Fruit fly (Drosophila melanogaster): ENCODE results near the gene CG14050.

The CG14050 gene

DNA sequence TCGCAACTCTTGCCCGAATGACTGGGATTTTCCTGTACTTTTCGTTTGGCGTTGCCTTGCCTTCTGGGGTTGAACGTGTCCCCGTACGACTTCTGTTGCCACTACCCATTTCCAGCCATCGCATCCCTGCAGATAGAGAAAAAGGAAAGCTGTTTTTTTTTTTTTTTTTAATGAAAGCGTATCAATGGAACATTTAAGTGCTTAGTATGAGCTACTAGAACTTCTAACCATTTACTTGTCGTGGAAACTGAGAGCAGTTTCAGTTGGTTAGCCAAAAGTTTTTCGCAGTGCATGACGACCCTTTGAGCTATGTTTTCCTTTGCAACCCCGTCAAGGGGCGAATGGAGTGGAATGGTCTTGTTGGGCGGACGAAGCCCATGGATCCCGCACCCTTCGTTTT, 3.3 kb upstream of the CG14050 start (continued):
- TF ChIP-seq Six4 (GFP tag; optimal IDR thresholded peaks at IDR 0.05): peak; percentile 56
- TF ChIP-seq CG12155 (GFP tag; optimal IDR thresholded peaks at IDR 0.05): peak; percentile 73
- peak; percentile 87 for TF ChIP-seq CG14014 (GFP tag; IDR thresholded peaks at IDR 0.05)
- no peak for TF ChIP-seq MTF-1 (GFP tag; optimal IDR thresholded peaks at IDR 0.05; ENCODE audit: borderline replicate concordance)
- TF ChIP-seq CG31441 (GFP tag; IDR thresholded peaks at IDR 0.05): peak; percentile 57
- no peak for TF ChIP-seq cg (GFP tag; optimal IDR thresholded peaks at IDR 0.05)
- peak; percentile 77 for TF ChIP-seq Bteb2 (GFP tag; optimal IDR thresholded peaks at IDR 0.05)
- peak; percentile 58 for TF ChIP-seq odd (GFP tag; optimal IDR thresholded peaks at IDR 0.05)
- TF ChIP-seq ATbp (GFP tag; optimal IDR thresholded peaks at IDR 0.05): peak; percentile 83
- TF ChIP-seq fu2 (GFP tag; optimal IDR thresholded peaks at IDR 0.05): peak; percentile 58
- no peak for TF ChIP-seq sr (GFP tag; IDR thresholded peaks at IDR 0.05)
- TF ChIP-seq CG1529 (GFP tag; optimal IDR thresholded peaks at IDR 0.05): peak; percentile 56
- no peak for TF ChIP-seq insv (GFP tag; optimal IDR thresholded peaks at IDR 0.05)
- no peak for TF ChIP-seq CG4854 (GFP tag; optimal IDR thresholded peaks at IDR 0.05)
- peak; percentile 78; the same call in 2 of the 3 replicates for TF ChIP-seq ken (GFP tag; IDR thresholded peaks at IDR 0.05)
- peak; percentile 31 for TF ChIP-seq kay (GFP tag; optimal IDR thresholded peaks at IDR 0.05)
- TF ChIP-seq CG34422 (GFP tag; IDR thresholded peaks at IDR 0.05): 0 out of 3 replicates have a peak, but pooled peaks have one; percentile 22
- peak; percentile 45 for TF ChIP-seq CG13123 (GFP tag; optimal IDR thresholded peaks at IDR 0.05)
- peak; percentile 48 for TF ChIP-seq CG33213 (GFP tag; optimal IDR thresholded peaks at IDR 0.05)
- peak; percentile 13 for TF ChIP-seq Nf-YC (tag; optimal IDR thresholded peaks at IDR 0.05)
- 0 out of 2 replicates have a peak, but pooled peaks have one; percentile 32 for TF ChIP-seq klu (GFP tag; IDR thresholded peaks at IDR 0.05)
- TF ChIP-seq Vsx1 (GFP tag; optimal IDR thresholded peaks at IDR 0.05): peak; percentile 31
- no peak for TF ChIP-seq CG42726 (GFP tag; IDR thresholded peaks at IDR 0.05; ENCODE audit: partially characterized antibody)
- no peak for TF ChIP-seq schlank (tag; optimal IDR thresholded peaks at IDR 0.05)
- no peak for TF ChIP-seq zen (tag; optimal IDR thresholded peaks at IDR 0.05)
- peak; percentile 80 for TF ChIP-seq Chrac-16 (GFP tag; optimal IDR thresholded peaks at IDR 0.05)
- no peak for TF ChIP-seq tup (GFP tag; optimal IDR thresholded peaks at IDR 0.05)
- peak; percentile 66 for TF ChIP-seq Oli (tag; optimal IDR thresholded peaks at IDR 0.05)
- peak; percentile 88 for TF ChIP-seq CG14050 (GFP tag; IDR thresholded peaks at IDR 0.05)
- peak; percentile 95 for TF ChIP-seq sens (GFP tag)
- peak; percentile 25 for TF ChIP-seq en (GFP tag; optimal IDR thresholded peaks at IDR 0.05)
- no peak for TF ChIP-seq HLHmδ (GFP tag; optimal IDR thresholded peaks at IDR 0.05)
- TF ChIP-seq Hsf (GFP tag; optimal IDR thresholded peaks at IDR 0.05): peak; percentile 75
- TF ChIP-seq CG3065 (GFP tag; optimal IDR thresholded peaks at IDR 0.05): peak; percentile 15
- peak; percentile 17; the same call in 1 of the 2 replicates for TF ChIP-seq al (GFP tag; IDR thresholded peaks at IDR 0.05)
- no peak for TF ChIP-seq Dp (GFP tag; optimal IDR thresholded peaks at IDR 0.05)
- peak; percentile 36 for TF ChIP-seq phol (tag; optimal IDR thresholded peaks at IDR 0.05)
- no peak for TF ChIP-seq jigr1 (GFP tag; IDR thresholded peaks at IDR 0.05)
- peak; percentile 9 for TF ChIP-seq CG12071 (GFP tag; optimal IDR thresholded peaks at IDR 0.05)
- TF ChIP-seq CG14667 (GFP tag; IDR thresholded peaks at IDR 0.05): peak; percentile 69
- peak; percentile 57 for TF ChIP-seq CG9215 (GFP tag; IDR thresholded peaks at IDR 0.05)
- no peak for TF ChIP-seq Lim3 (GFP tag; IDR thresholded peaks at IDR 0.05)
- TF ChIP-seq Lpt (GFP tag; optimal IDR thresholded peaks at IDR 0.05): no peak
- TF ChIP-seq oc (tag; optimal IDR thresholded peaks at IDR 0.05): peak; percentile 59
- peak; percentile 31 for TF ChIP-seq Nf-YB (GFP tag; optimal IDR thresholded peaks at IDR 0.05)
- TF ChIP-seq Sry-δ (GFP tag; optimal IDR thresholded peaks at IDR 0.05): peak; percentile 23
- TF ChIP-seq vfl (GFP tag; optimal IDR thresholded peaks at IDR 0.05): peak; percentile 63
- no peak for TF ChIP-seq Jarid2 (GFP tag; optimal IDR thresholded peaks at IDR 0.05)
- TF ChIP-seq eve (GFP tag; optimal IDR thresholded peaks at IDR 0.05): no peak
- TF ChIP-seq mam (GFP tag; optimal IDR thresholded peaks at IDR 0.05): peak; percentile 75
- TF ChIP-seq Elba2 (GFP tag; optimal IDR thresholded peaks at IDR 0.05): no peak
- TF ChIP-seq HmgD (GFP tag; optimal IDR thresholded peaks at IDR 0.05): peak; percentile 66
